Fruit fly (Drosophila melanogaster) whole organism, pupa: ENCODE measurements around the gene CG16965.
"Not testable (repeated sequence)": the region's sequence is repeated elsewhere in the genome, so short reads cannot be mapped to it uniquely, and the experiment has no call there.

Experiments
- CG10348 ChIP-seq: fragments of 200-800 bp; sonication (Bioruptor generic); IDR thresholded peaks from 2 replicates; pipeline ENCODE4 v1.3.6; 2022; ENCODE audit warnings: missing biosample characterization, missing genetic modification characterization
- CG12605 ChIP-seq: fragments of 200-800 bp; sonication (Bioruptor generic); IDR thresholded peaks from 2 replicates; pipeline ENCODE4 v1.3.6; 2022; ENCODE audit warnings: missing biosample characterization, missing genetic modification characterization
- CG13204 ChIP-seq: fragments of 200-800 bp; sonication (Bioruptor generic); optimal IDR thresholded peaks from 2 replicates; lab custom pipeline; 2018; ENCODE audit warnings: missing biosample characterization, mild to moderate bottlenecking, missing genetic modification characterization, moderate library complexity
- CG14655 ChIP-seq: fragments of 200-800 bp; sonication (Bioruptor generic); optimal IDR thresholded peaks from 3 replicates; lab custom pipeline; 2017; ENCODE audit warnings: mild to moderate bottlenecking, missing biosample characterization, missing genetic modification reagents, missing genetic modification characterization
- CG15710 ChIP-seq: fragments of 200-800 bp; sonication (Bioruptor generic); optimal IDR thresholded peaks from 2 replicates; lab custom pipeline; 2018; ENCODE audit warnings: missing biosample characterization, mild to moderate bottlenecking, missing genetic modification characterization, moderate library complexity
- CG17806 ChIP-seq: fragments of 200-800 bp; sonication (Bioruptor generic); optimal IDR thresholded peaks from 2 replicates; lab custom pipeline; 2018; ENCODE audit warnings: missing biosample characterization, mild to moderate bottlenecking, missing genetic modification characterization, moderate library complexity
- CG32121 ChIP-seq: fragments of 200-800 bp; sonication (Bioruptor generic); IDR thresholded peaks from 2 replicates; pipeline ENCODE4 v1.3.6; 2022; ENCODE audit warnings: missing biosample characterization, missing genetic modification characterization
- CG34367 ChIP-seq: fragments of 200-800 bp; sonication (Bioruptor generic); optimal IDR thresholded peaks from 2 replicates; lab custom pipeline; 2018; ENCODE audit warnings: missing biosample characterization, mild to moderate bottlenecking, missing genetic modification characterization
- CG4496 ChIP-seq: fragments of 200-800 bp; sonication (Bioruptor generic); IDR thresholded peaks from 3 replicates; pipeline ENCODE4 v1.3.6; 2022; ENCODE audit warnings: missing biosample characterization, missing genetic modification characterization
- CG8159 ChIP-seq: fragments of 200-800 bp; sonication (Bioruptor generic); optimal IDR thresholded peaks from 3 replicates; lab custom pipeline; 2018; ENCODE audit warnings: missing biosample characterization, mild to moderate bottlenecking, missing genetic modification characterization, moderate library complexity
- CG8301 ChIP-seq: fragments of 200-800 bp; sonication (Bioruptor generic); optimal IDR thresholded peaks from 2 replicates; lab custom pipeline; 2018; ENCODE audit warnings: missing biosample characterization, mild to moderate bottlenecking, missing genetic modification characterization
- CG9948 ChIP-seq: fragments of 200-800 bp; sonication (Bioruptor generic); optimal IDR thresholded peaks from 2 replicates; lab custom pipeline; 2018; ENCODE audit warnings: missing biosample characterization, mild to moderate bottlenecking, missing genetic modification characterization, moderate library complexity
- D1 ChIP-seq: fragments of 200-800 bp; sonication (Bioruptor generic); optimal IDR thresholded peaks from 2 replicates; lab custom pipeline; 2018; ENCODE audit warnings: missing biosample characterization, mild to moderate bottlenecking, missing genetic modification characterization, moderate library complexity
- EcR ChIP-seq: fragments of 200-800 bp; sonication (Bioruptor generic); optimal IDR thresholded peaks from 3 replicates; lab custom pipeline; 2019; ENCODE audit warnings: missing biosample characterization, missing genetic modification characterization, mild to moderate bottlenecking, moderate library complexity, missing genetic modification reagents
- Ets98B ChIP-seq: fragments of 200-800 bp; sonication (Bioruptor generic); IDR thresholded peaks from 2 replicates; pipeline ENCODE4 v1.3.6; 2022; ENCODE audit warnings: missing biosample characterization, missing genetic modification characterization
- Pif1A ChIP-seq: fragments of 200-800 bp; sonication (Bioruptor generic); optimal IDR thresholded peaks from 3 replicates; lab custom pipeline; 2016; ENCODE audit warnings: missing biosample characterization, missing genetic modification characterization
- Pif1B ChIP-seq: fragments of 200-800 bp; sonication (Bioruptor generic); optimal IDR thresholded peaks from 3 replicates; lab custom pipeline; 2016; ENCODE audit warnings: missing biosample characterization, missing genetic modification characterization
- Snoo ChIP-seq: fragments of 200-800 bp; sonication (Bioruptor generic); optimal IDR thresholded peaks from 3 replicates; lab custom pipeline; 2017; ENCODE audit warnings: missing biosample characterization, mild to moderate bottlenecking, missing genetic modification characterization, inconsistent platforms
- fd96Ca ChIP-seq: fragments of 200-800 bp; sonication (Bioruptor generic); IDR thresholded peaks from 3 replicates; pipeline ENCODE4 v1.3.6; 2022; ENCODE audit warnings: missing biosample characterization, missing genetic modification characterization
- gl ChIP-seq: fragments of 200-800 bp; sonication (Bioruptor generic); optimal IDR thresholded peaks from 2 replicates; lab custom pipeline; 2018; ENCODE audit warnings: missing biosample characterization, mild to moderate bottlenecking, missing genetic modification characterization
- rn ChIP-seq: fragments of 200-800 bp; sonication (Bioruptor generic); IDR thresholded peaks from 2 replicates; pipeline ENCODE4 v1.3.6; 2022; ENCODE audit warnings: missing biosample characterization, missing genetic modification characterization

CG16965 gene

dm6 chr2L:11999240-11999704, 17.9 kb downstream of the CG16965 start, which contains the start of the genes CG18787 and Nfs1:
CG18787 (minus strand) TSS chr2L:11999340.
Nfs1 (plus strand) TSS chr2L:11999654.
- not testable (repeated sequence) for TF ChIP-seq D1; EcR (GFP tag; lab: Kevin White, UChicago); CG32121 (GFP tag; lab: Robert Waterston, UW)

dm6 chr2L:12001132-12001531, 19.7 kb downstream of the CG16965 start:
- TF ChIP-seq CG12605 (GFP tag; lab: Robert Waterston, UW): no peak
- TF ChIP-seq EcR (GFP tag; lab: Kevin White, UChicago): peak; percentile 24

dm6 chr2L:12002051-12002450, 20.7 kb downstream of the CG16965 start, which contains the start of gene Hacd1:
Hacd1 (minus strand) TSS chr2L:12002266.
- TF ChIP-seq CG9948 (tag; lab: Kevin White, UChicago): no peak
- no peak for TF ChIP-seq Snoo (tag; lab: Kevin White, UChicago)
- no peak for TF ChIP-seq CG17806 (tag; lab: Kevin White, UChicago)
- no peak for TF ChIP-seq D1

dm6 chr2L:12002922-12003791, 21.8 kb downstream of the CG16965 start:
- TF ChIP-seq D1 (no peak), CG8159 (tag; lab: Kevin White, UChicago) (peak; percentile 38), EcR (GFP tag; lab: Kevin White, UChicago) (peak; percentile 77), CG15710 (tag; lab: Kevin White, UChicago) (peak; percentile 32), CG14655 (GFP tag; lab: Kevin White, UChicago) (peak; percentile 56), CG17806 (tag; lab: Kevin White, UChicago) (peak; percentile 27), Pif1A (peak; percentile 34), CG9948 (tag; lab: Kevin White, UChicago) (no peak), rn (no peak), Snoo (tag; lab: Kevin White, UChicago) (peak; percentile 32), CG13204 (GFP tag; lab: Kevin White, UChicago) (peak; percentile 99), gl (tag; lab: Kevin White, UChicago) (peak; percentile 30)

- TF ChIP-seq CG4496 (no peak), CG9948 (tag; lab: Kevin White, UChicago) (no peak), CG34367 (tag; lab: Kevin White, UChicago) (no peak), CG12605 (GFP tag; lab: Robert Waterston, UW) (no peak), Ets98B (no peak), CG8159 (tag; lab: Kevin White, UChicago) (no peak), gl (tag; lab: Kevin White, UChicago) (no peak), CG10348 (GFP tag; lab: Robert Waterston, UW) (no peak), CG8301 (no peak), CG17806 (tag; lab: Kevin White, UChicago) (no peak), rn (no peak), CG15710 (tag; lab: Kevin White, UChicago) (no peak), Snoo (tag; lab: Kevin White, UChicago) (no peak), CG14655 (GFP tag; lab: Kevin White, UChicago) (no peak), CG32121 (GFP tag; lab: Robert Waterston, UW) (no peak), Pif1B (no peak), fd96Ca (no peak), Pif1A (no peak), D1 (no peak), CG13204 (GFP tag; lab: Kevin White, UChicago) (no peak)
Observed at dm6 chr2L:12003792-12004210, 22.4 kb downstream of the CG16965 start.

- TF ChIP-seq rn: no peak
- TF ChIP-seq CG32121 (GFP tag; lab: Robert Waterston, UW): no peak
- TF ChIP-seq CG17806 (tag; lab: Kevin White, UChicago): no peak
- peak; percentile 0 for TF ChIP-seq Pif1A
- peak; percentile 31 for TF ChIP-seq CG34367 (tag; lab: Kevin White, UChicago)
- TF ChIP-seq CG8301: no peak
- TF ChIP-seq fd96Ca: no peak
- TF ChIP-seq Pif1B: peak; percentile 10
- TF ChIP-seq D1: no peak
- TF ChIP-seq CG9948 (tag; lab: Kevin White, UChicago): peak; percentile 1
- no peak for TF ChIP-seq Snoo (tag; lab: Kevin White, UChicago)
- TF ChIP-seq EcR (GFP tag; lab: Kevin White, UChicago): peak; percentile 78
- TF ChIP-seq gl (tag; lab: Kevin White, UChicago): no peak
- TF ChIP-seq CG14655 (GFP tag; lab: Kevin White, UChicago): no peak
- peak; percentile 68 for TF ChIP-seq CG13204 (GFP tag; lab: Kevin White, UChicago)
- TF ChIP-seq CG15710 (tag; lab: Kevin White, UChicago): peak; percentile 18
Observed at dm6 chr2L:12004211-12004979, 23.0 kb downstream of the CG16965 start.
